Worm (Caenorhabditis elegans) whole organism, young adult: ENCODE data around the gene srj-38.

ENCODE experiments used
- B0261.1 ChIP-seq: sonication (generic microtip); optimal IDR thresholded peaks from 2 replicates; lab custom pipeline; 2016; ENCODE audit warnings: mild to moderate bottlenecking, missing genetic modification characterization, moderate library complexity, missing compliant biosample characterization
- F23B12.7 ChIP-seq: sonication (generic microtip); optimal IDR thresholded peaks from 2 replicates; lab custom pipeline; 2017; ENCODE audit warnings: missing genetic modification characterization, mild to moderate bottlenecking, missing compliant biosample characterization, antibody characterized with exemption, moderate library complexity; ENCODE audit not compliant: insufficient read depth
- F33H1.4 ChIP-seq: fragments of 200-800 bp; sonication (Bioruptor generic); IDR thresholded peaks from 2 replicates; pipeline ENCODE4 v1.3.6; 2022; ENCODE audit warnings: missing genetic modification reagents, missing genetic modification characterization, missing compliant biosample characterization
- F37B4.10 ChIP-seq: fragments of 200-800 bp; sonication (Bioruptor generic); IDR thresholded peaks from 2 replicates; pipeline ENCODE4 v1.3.6; 2022; ENCODE audit warnings: missing genetic modification characterization, missing compliant biosample characterization
- T07F8.4 ChIP-seq: sonication (generic microtip); optimal IDR thresholded peaks from 2 replicates; lab custom pipeline; 2016; ENCODE audit warnings: mild to moderate bottlenecking, missing genetic modification characterization, moderate library complexity, missing compliant biosample characterization
- Y56A3A.18 ChIP-seq: fragments of 200-800 bp; sonication (Bioruptor generic); IDR thresholded peaks from 2 replicates; pipeline ENCODE4 v1.3.6; 2022; ENCODE audit warnings: missing genetic modification reagents, missing genetic modification characterization, missing compliant biosample characterization
- Y79H2A.3 ChIP-seq: fragments of 200-800 bp; sonication (Bioruptor generic); conservative IDR thresholded peaks from 2 replicates; pipeline ENCODE4 v1.3.6; 2022; ENCODE audit warnings: missing genetic modification reagents, missing genetic modification characterization, missing compliant biosample characterization
- ama-1 ChIP-seq, 3 experiments: fragments of 150-350 bp in 1 of 3; sonication (generic microtip) in 2 of 3; optimal IDR thresholded peaks; 2 replicates each; lab custom pipeline; 2014 to 2018; ENCODE audit warnings: missing biosample characterization in 2 of 3, missing genetic modification characterization in 2 of 3, missing genetic modification reagents in 2 of 3
- attf-5 ChIP-seq: fragments of 200-800 bp; sonication (Bioruptor generic); optimal IDR thresholded peaks from 2 replicates; lab custom pipeline; 2018; ENCODE audit warnings: mild to moderate bottlenecking, missing genetic modification characterization, missing compliant biosample characterization
- cebp-1 ChIP-seq, 2 experiments: fragments of 200-800 bp in 1 of 2; sonication (Bioruptor generic) in 1 of 2; sonication (generic microtip) in 1 of 2; IDR thresholded peaks in 1 of 2; optimal IDR thresholded peaks in 1 of 2; 2 replicates each; pipeline versions ENCODE4 v1.3.6 to Lab custom; 2017 to 2022; ENCODE audit warnings: missing compliant biosample characterization in 2 of 2, missing genetic modification characterization in 2 of 2, mild to moderate bottlenecking in 1 of 2, missing genetic modification reagents in 1 of 2, moderate library complexity in 1 of 2
- cebp-2 ChIP-seq: fragments of 200-800 bp; sonication (Bioruptor generic); IDR thresholded peaks from 2 replicates; pipeline ENCODE4 v1.3.6; 2022; ENCODE audit warnings: missing genetic modification characterization, missing compliant biosample characterization
- ceh-100 ChIP-seq: fragments of 200-800 bp; sonication (Bioruptor generic); IDR thresholded peaks from 2 replicates; pipeline ENCODE4 v1.3.6; 2022; ENCODE audit warnings: missing genetic modification reagents, missing genetic modification characterization, missing compliant biosample characterization
- ceh-27 ChIP-seq: fragments of 200-800 bp; sonication (Bioruptor generic); optimal IDR thresholded peaks from 2 replicates; lab custom pipeline; 2018; ENCODE audit warnings: mild to moderate bottlenecking, missing genetic modification characterization, moderate library complexity, missing compliant biosample characterization
- ceh-79 ChIP-seq: sonication (generic microtip); optimal IDR thresholded peaks from 2 replicates; lab custom pipeline; 2017; ENCODE audit warnings: mild to moderate bottlenecking, missing genetic modification characterization, missing compliant biosample characterization
- ceh-91 ChIP-seq: fragments of 200-800 bp; sonication (Bioruptor generic); IDR thresholded peaks from 2 replicates; pipeline ENCODE4 v1.3.6; 2022; ENCODE audit warnings: missing genetic modification reagents, missing genetic modification characterization, missing compliant biosample characterization
- die-1 ChIP-seq: sonication (generic microtip); optimal IDR thresholded peaks from 2 replicates; lab custom pipeline; 2016; ENCODE audit warnings: missing genotype, mild to moderate bottlenecking, missing genetic modification characterization, missing compliant biosample characterization
- dpl-1 ChIP-seq: fragments of 150-350 bp; optimal IDR thresholded peaks from 2 replicates; lab custom pipeline; 2014; ENCODE audit warnings: missing biosample characterization, missing genetic modification reagents, missing genetic modification characterization
- efl-1 ChIP-seq: fragments of 150-350 bp; optimal IDR thresholded peaks from 2 replicates; lab custom pipeline; 2014; ENCODE audit warnings: missing biosample characterization, missing genetic modification reagents, missing genetic modification characterization
- gei-17 ChIP-seq: fragments of 200-800 bp; sonication (Bioruptor generic); optimal IDR thresholded peaks from 2 replicates; lab custom pipeline; 2018; ENCODE audit warnings: mild to moderate bottlenecking, missing genetic modification characterization, missing compliant biosample characterization
- him-1 ChIP-seq: sonication (generic microtip); optimal IDR thresholded peaks from 2 replicates; lab custom pipeline; 2016; ENCODE audit warnings: missing genotype, missing genetic modification reagents, missing genetic modification characterization, missing compliant biosample characterization
- hlh-12 ChIP-seq: sonication (generic microtip); optimal IDR thresholded peaks from 2 replicates; lab custom pipeline; 2016; ENCODE audit warnings: missing genetic modification characterization, missing compliant biosample characterization
- hmg-1.2 ChIP-seq: fragments of 200-800 bp; sonication (Bioruptor generic); IDR thresholded peaks from 2 replicates; pipeline ENCODE4 v1.3.6; 2022; ENCODE audit warnings: missing genetic modification reagents, missing genetic modification characterization, missing compliant biosample characterization
- hrde-1 ChIP-seq: sonication (generic microtip); optimal IDR thresholded peaks from 2 replicates; lab custom pipeline; 2016; ENCODE audit warnings: missing genetic modification characterization, mild to moderate bottlenecking, missing compliant biosample characterization, moderate library complexity, missing genotype, missing genetic modification reagents, borderline replicate concordance
- lin-35 ChIP-seq, 3 experiments: fragments of 150-350 bp in 2 of 3; sonication (generic microtip) in 1 of 3; optimal IDR thresholded peaks; 2 replicates each; lab custom pipeline; 2014 to 2018; ENCODE audit warnings: missing biosample characterization in 3 of 3, missing genetic modification characterization in 3 of 3, missing genetic modification reagents in 3 of 3
- lin-40 ChIP-seq: sonication (generic microtip); optimal IDR thresholded peaks from 2 replicates; lab custom pipeline; 2016; ENCODE audit warnings: missing genetic modification characterization, mild to moderate bottlenecking, missing compliant biosample characterization, missing genotype, missing genetic modification reagents
- lin-54 ChIP-seq: fragments of 200-800 bp; sonication (Bioruptor generic); optimal IDR thresholded peaks from 2 replicates; lab custom pipeline; 2018; ENCODE audit warnings: mild to moderate bottlenecking, missing genetic modification characterization, missing compliant biosample characterization
- lir-1 ChIP-seq: fragments of 200-800 bp; sonication (Bioruptor generic); conservative IDR thresholded peaks from 2 replicates; pipeline ENCODE4 v1.3.6; 2022; ENCODE audit warnings: missing genetic modification reagents, missing genetic modification characterization, missing compliant biosample characterization
- lsl-1 ChIP-seq: fragments of 200-800 bp; sonication (Bioruptor generic); optimal IDR thresholded peaks from 2 replicates; lab custom pipeline; 2018; ENCODE audit warnings: mild to moderate bottlenecking, missing genetic modification characterization, moderate library complexity, missing compliant biosample characterization
- madf-3 ChIP-seq: fragments of 200-800 bp; sonication (Bioruptor generic); IDR thresholded peaks from 2 replicates; pipeline ENCODE4 v1.3.6; 2022; ENCODE audit warnings: missing genetic modification reagents, missing genetic modification characterization, missing compliant biosample characterization
- madf-6 ChIP-seq: fragments of 200-800 bp; sonication (Bioruptor generic); IDR thresholded peaks from 2 replicates; pipeline ENCODE4 v1.3.6; 2022; ENCODE audit warnings: missing genetic modification reagents, missing genetic modification characterization, missing compliant biosample characterization
- mcd-1 ChIP-seq: fragments of 200-800 bp; sonication (Bioruptor generic); IDR thresholded peaks from 2 replicates; pipeline ENCODE4 v1.3.6; 2022; ENCODE audit warnings: missing genetic modification reagents, missing genetic modification characterization, missing compliant biosample characterization
- mel-28 ChIP-seq: sonication (generic microtip); optimal IDR thresholded peaks from 2 replicates; lab custom pipeline; 2016; ENCODE audit warnings: borderline replicate concordance, mild to moderate bottlenecking, missing genetic modification characterization, missing compliant biosample characterization
- mxl-1 ChIP-seq: sonication (generic microtip); optimal IDR thresholded peaks from 2 replicates; lab custom pipeline; 2016; ENCODE audit warnings: missing genetic modification characterization, missing compliant biosample characterization
- nhr-90 ChIP-seq: sonication (generic microtip); optimal IDR thresholded peaks from 2 replicates; lab custom pipeline; 2016; ENCODE audit warnings: missing genotype, mild to moderate bottlenecking, missing genetic modification characterization, missing compliant biosample characterization
- snpc-1.3 ChIP-seq: sonication (generic microtip); optimal IDR thresholded peaks from 2 replicates; lab custom pipeline; 2017; ENCODE audit warnings: missing genetic modification characterization, mild to moderate bottlenecking, missing compliant biosample characterization, antibody characterized with exemption, moderate library complexity, missing genotype, missing genetic modification reagents; ENCODE audit not compliant: insufficient read depth
- snpc-3.4 ChIP-seq: sonication (generic microtip); optimal IDR thresholded peaks from 2 replicates; lab custom pipeline; 2017; ENCODE audit warnings: missing genetic modification characterization, mild to moderate bottlenecking, missing compliant biosample characterization, antibody characterized with exemption, moderate library complexity, missing genotype, missing genetic modification reagents
- snpc-4 ChIP-seq, 5 experiments: fragments of 150-350 bp in 1 of 5; sonication (generic microtip) in 4 of 5; optimal IDR thresholded peaks; 2 replicates each; lab custom pipeline; 2014 to 2018; ENCODE audit warnings: missing genetic modification characterization in 5 of 5, missing biosample characterization in 3 of 5, antibody characterized with exemption in 2 of 5, mild to moderate bottlenecking in 2 of 5, missing compliant biosample characterization in 2 of 5, missing genotype in 2 of 5, moderate library complexity in 2 of 5, missing genetic modification reagents in 1 of 5
- tbp1 ChIP-seq: fragments of 200-800 bp; sonication (Bioruptor generic); optimal IDR thresholded peaks from 2 replicates; lab custom pipeline; 2018; ENCODE audit warnings: mild to moderate bottlenecking, missing genetic modification characterization, missing compliant biosample characterization
- unc-130 ChIP-seq: sonication (generic microtip); optimal IDR thresholded peaks from 2 replicates; lab custom pipeline; 2016; ENCODE audit warnings: missing genetic modification reagents, missing genetic modification characterization, missing compliant biosample characterization
- unc-62 ChIP-seq: fragments of 150-350 bp; optimal IDR thresholded peaks from 2 replicates; lab custom pipeline; 2014; ENCODE audit warnings: missing biosample characterization, missing genetic modification reagents, missing genetic modification characterization
- zfh-2 ChIP-seq: fragments of 200-800 bp; sonication (Bioruptor generic); conservative IDR thresholded peaks from 2 replicates; pipeline ENCODE4 v1.3.6; 2022; ENCODE audit warnings: missing genetic modification reagents, missing genetic modification characterization, missing compliant biosample characterization
- ztf-22 ChIP-seq: fragments of 200-800 bp; sonication (Bioruptor generic); optimal IDR thresholded peaks from 2 replicates; lab custom pipeline; 2018; ENCODE audit warnings: mild to moderate bottlenecking, missing genetic modification characterization, moderate library complexity, missing compliant biosample characterization
- ztf-26 ChIP-seq: sonication (generic microtip); optimal IDR thresholded peaks from 2 replicates; lab custom pipeline; 2017; ENCODE audit warnings: missing genetic modification characterization, missing compliant biosample characterization

The srj-38 gene

DNA sequence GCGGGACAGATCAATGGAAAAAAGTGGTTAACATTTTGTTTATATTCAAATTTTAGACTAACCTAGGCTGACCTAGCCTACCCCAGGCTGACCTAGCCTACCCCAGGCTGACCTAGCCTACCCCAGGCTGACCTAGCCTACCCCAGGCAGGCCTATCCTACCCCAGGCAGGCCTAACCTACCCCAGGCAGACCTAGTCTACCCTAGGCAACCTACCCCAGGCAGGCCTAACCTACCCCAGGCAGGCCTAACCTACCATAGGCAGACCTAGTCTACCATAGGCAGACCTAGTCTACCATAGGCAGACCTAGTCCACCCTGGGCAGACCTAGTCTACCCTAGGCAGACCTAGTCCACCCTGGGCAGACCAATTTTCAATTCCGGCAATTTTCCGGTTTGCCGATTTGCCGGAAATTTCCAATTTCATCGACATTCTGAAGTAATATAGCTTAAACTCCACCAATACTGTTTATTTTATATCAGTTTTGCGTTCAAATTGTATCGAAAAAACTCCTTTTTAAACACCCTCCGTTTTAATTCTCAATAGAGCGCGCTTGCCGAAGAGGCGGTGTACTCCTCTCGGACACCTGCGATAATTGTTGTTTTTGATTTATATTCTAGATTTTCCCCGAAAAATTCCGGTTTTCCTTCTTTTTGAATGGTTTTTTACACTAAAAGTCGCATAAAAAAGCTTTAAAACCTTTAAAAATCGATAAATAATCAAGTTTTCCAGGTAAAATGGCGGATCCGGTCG is 20.2 kb upstream of the srj-38 start, which contains the start of gene trm-2A:
TSS of gene trm-2A (plus strand) at position 732 of the 752 bp plus-strand sequence.
- 0 out of 2 replicates have a peak, but pooled peaks have one; percentile 38 for TF ChIP-seq madf-3 (GFP tag; lab: Robert Waterston, UW)
- peak; percentile 50; the same call in 1 of the 2 replicates for TF ChIP-seq madf-6 (GFP tag; lab: Robert Waterston, UW)
- TF ChIP-seq mcd-1 (GFP tag; lab: Robert Waterston, UW), result peak; percentile 97
- TF ChIP-seq attf-5, result peak; percentile 15
- TF ChIP-seq ztf-22 (GFP tag; lab: Kevin White, UChicago), result no peak
- no peak for TF ChIP-seq ceh-91 (GFP tag; lab: Robert Waterston, UW)
- no peak for TF ChIP-seq cebp-1 (GFP tag; IDR thresholded peaks at IDR 0.05; lab: Robert Waterston, UW)
- no peak for TF ChIP-seq cebp-1 (tag; optimal IDR thresholded peaks at IDR 0.05; lab: Kevin White, UChicago)
- TF ChIP-seq Y79H2A.3 (GFP tag; lab: Robert Waterston, UW), result no peak
- no peak for TF ChIP-seq nhr-90 (tag; lab: Kevin White, UChicago)
- peak; percentile 27 for TF ChIP-seq tbp1 (GFP tag; lab: Kevin White, UChicago)
- no peak for TF ChIP-seq him-1 (tag; lab: Kevin White, UChicago)
- TF ChIP-seq snpc-3.4, result peak; percentile 70
- no peak for TF ChIP-seq ama-1 (optimal IDR thresholded peaks at IDR 0.05; lab: Kevin White, UChicago)
- TF ChIP-seq ama-1 (GFP tag; optimal IDR thresholded peaks at IDR 0.05; lab: Kevin White, UChicago), result no peak
- TF ChIP-seq unc-130 (GFP tag; lab: Kevin White, UChicago), result no peak
- 0 out of 2 replicates have a peak, but pooled peaks have one; percentile 61 for TF ChIP-seq F37B4.10 (GFP tag; lab: Robert Waterston, UW)
- no peak for TF ChIP-seq snpc-4 (GFP tag; optimal IDR thresholded peaks at IDR 0.05; lab: Kevin White, UChicago)
- TF ChIP-seq snpc-4 (tag; optimal IDR thresholded peaks at IDR 0.05; lab: Kevin White, UChicago), result peak in 1 of 4 experiments; percentile 33
- peak; percentile 74 for TF ChIP-seq dpl-1 (GFP tag; lab: Kevin White, UChicago)
- TF ChIP-seq lsl-1, result peak; percentile 18
- TF ChIP-seq unc-62 (GFP tag; lab: Kevin White, UChicago), result no peak
- TF ChIP-seq F33H1.4, result 0 out of 2 replicates have a peak, but pooled peaks have one; percentile 14
- peak; percentile 30; the same call in 1 of the 2 replicates for TF ChIP-seq hmg-1.2
- TF ChIP-seq B0261.1 (tag; lab: Kevin White, UChicago), result no peak
- TF ChIP-seq zfh-2 (GFP tag; lab: Robert Waterston, UW), result peak; percentile 37; the same call in 1 of the 2 replicates
- TF ChIP-seq F23B12.7 (tag; lab: Kevin White, UChicago), result no peak
- TF ChIP-seq lin-40 (tag; lab: Kevin White, UChicago), result peak; percentile 45
- peak; percentile 52 for TF ChIP-seq snpc-1.3
- TF ChIP-seq ceh-79 (tag; lab: Kevin White, UChicago), result no peak
- TF ChIP-seq T07F8.4 (tag; lab: Kevin White, UChicago), result no peak
- peak; percentile 76 for TF ChIP-seq efl-1 (GFP tag; lab: Kevin White, UChicago)
- TF ChIP-seq die-1 (tag; lab: Kevin White, UChicago), result no peak
- no peak for TF ChIP-seq Y56A3A.18 (GFP tag; lab: Robert Waterston, UW)
- TF ChIP-seq mel-28 (tag; lab: Kevin White, UChicago), result no peak
- peak; percentile 11 for TF ChIP-seq ceh-27 (GFP tag; lab: Kevin White, UChicago)
- no peak for TF ChIP-seq gei-17 (GFP tag; lab: Kevin White, UChicago)
- peak; percentile 94 for TF ChIP-seq lin-54 (GFP tag; lab: Kevin White, UChicago)
- TF ChIP-seq ceh-100 (GFP tag; lab: Robert Waterston, UW), result 0 out of 2 replicates have a peak, but pooled peaks have one; percentile 22
- TF ChIP-seq lin-35 (GFP tag; optimal IDR thresholded peaks at IDR 0.05; lab: Kevin White, UChicago), result peak in 2 of 3 experiments; percentile 15 to 91
- no peak for TF ChIP-seq hrde-1 (tag; lab: Kevin White, UChicago)
- no peak for TF ChIP-seq lir-1 (GFP tag; lab: Robert Waterston, UW)
- TF ChIP-seq ztf-26 (tag; lab: Kevin White, UChicago), result no peak
- TF ChIP-seq cebp-2 (GFP tag; lab: Robert Waterston, UW), result no peak
- no peak for TF ChIP-seq hlh-12
- no peak for TF ChIP-seq mxl-1 (tag; lab: Kevin White, UChicago)
